Worm (Caenorhabditis elegans): Measurements from ENCODE around the gene Y57G11C.20.

Y57G11C.20 gene

DNA sequence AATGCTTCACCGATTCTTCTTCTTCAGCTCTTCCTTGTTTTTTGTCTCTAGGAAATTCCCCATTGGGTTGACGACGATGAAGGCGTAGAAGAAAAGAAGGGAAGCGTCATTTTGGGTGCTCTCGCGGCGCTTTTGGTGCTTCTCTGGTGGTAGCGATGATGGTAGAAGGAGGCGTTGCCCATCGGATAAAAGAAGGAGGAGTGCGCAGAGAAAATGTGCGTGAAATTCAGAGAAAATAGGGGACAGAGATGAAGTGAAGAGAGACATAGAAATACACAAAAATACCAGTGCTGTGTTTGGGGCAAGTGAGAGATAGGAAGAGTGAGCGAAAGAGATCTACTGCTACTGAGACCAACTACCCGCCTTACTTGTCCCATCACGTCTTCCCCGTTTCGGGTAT lies 36.3 kb upstream of the Y57G11C.20 start, which contains the start of gene oig-5:
TSS of gene oig-5 (plus strand) at position 301 of the 400 bp plus-strand sequence.
- TF ChIP-seq Y116A8C.19 (tag; optimal IDR thresholded peaks at IDR 0.05; ENCODE audit: borderline replicate concordance) (no peak), ceh-8 (GFP tag; optimal IDR thresholded peaks at IDR 0.05) (peak; percentile 5), ceh-90 (tag; optimal IDR thresholded peaks at IDR 0.05) (no peak), snu-23 (GFP tag; optimal IDR thresholded peaks at IDR 0.05) (no peak), mab-9 (GFP tag; IDR thresholded peaks at IDR 0.05) (0 out of 2 replicates have a peak, but pooled peaks have one; percentile 7)

DNA sequence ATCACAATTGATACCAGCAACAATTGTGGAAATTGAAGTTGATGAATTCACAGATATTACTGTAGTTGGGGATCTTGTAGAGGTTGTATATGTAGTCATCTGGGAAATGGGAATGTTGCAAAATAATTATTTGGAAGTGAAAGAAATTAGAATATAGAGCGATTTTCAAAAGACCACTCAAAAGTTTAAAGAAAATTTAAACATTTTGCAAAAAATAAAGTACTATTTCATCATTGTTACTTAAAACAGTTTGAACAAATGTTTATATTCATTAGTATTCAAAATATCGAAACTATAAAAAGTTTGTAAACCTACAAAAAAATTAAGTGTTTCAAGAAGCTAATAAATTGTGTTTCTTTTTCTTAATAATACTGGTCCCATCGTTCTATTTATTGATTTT lies 26.9 kb upstream of the Y57G11C.20 start, which contains the start of gene Y57G11C.46:
TSS of gene Y57G11C.46 (minus strand) at position 101 of the 400 bp plus-strand sequence.
- TF ChIP-seq ceh-8 (GFP tag; optimal IDR thresholded peaks at IDR 0.05) (no peak), egl-13 (tag; optimal IDR thresholded peaks at IDR 0.05) (no peak), sptf-1 (tag; optimal IDR thresholded peaks at IDR 0.05) (no peak), ztf-11 (tag; optimal IDR thresholded peaks at IDR 0.05) (no peak), sup-37 (GFP tag; optimal IDR thresholded peaks at IDR 0.05) (no peak), blmp-1 (tag; optimal IDR thresholded peaks at IDR 0.05) (no peak), mab-9 (GFP tag; IDR thresholded peaks at IDR 0.05) (no peak), ets-5 (GFP tag; IDR thresholded peaks at IDR 0.05) (no peak), C04F5.9 (tag; optimal IDR thresholded peaks at IDR 0.05) (no peak), nhr-237 (tag; optimal IDR thresholded peaks at IDR 0.05) (no peak), F16B12.6 (tag; optimal IDR thresholded peaks at IDR 0.05) (no peak), lsy-2 (tag; optimal IDR thresholded peaks at IDR 0.05) (no peak), egl-27 (tag; optimal IDR thresholded peaks at IDR 0.05) (no peak), pax-3 (tag; optimal IDR thresholded peaks at IDR 0.05) (no peak), irx-1 (tag; optimal IDR thresholded peaks at IDR 0.05) (no peak), ceh-88 (GFP tag; IDR thresholded peaks at IDR 0.05) (no peak), zag-1 (tag; optimal IDR thresholded peaks at IDR 0.05) (no peak)

DNA sequence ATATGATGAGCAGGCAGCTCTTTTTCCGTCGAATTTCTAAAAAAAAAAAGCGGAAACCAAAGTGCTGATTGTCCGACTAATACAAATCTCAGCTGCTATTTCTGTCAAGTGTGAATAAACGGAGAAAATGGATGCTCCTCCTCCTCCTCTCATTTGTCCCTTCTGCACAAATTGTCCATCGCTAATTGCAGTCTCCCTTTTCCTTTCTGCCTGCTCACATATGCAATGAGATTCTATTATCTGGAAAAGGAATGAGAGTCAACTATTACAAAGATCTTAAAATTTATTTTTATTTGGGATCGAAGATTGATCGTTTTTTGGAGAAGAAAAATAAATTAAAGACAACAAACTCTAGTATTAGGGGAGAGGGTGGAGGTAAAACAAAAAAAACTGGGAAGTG lies 20.9 kb upstream of the Y57G11C.20 start:
- TF ChIP-seq ama-1 (optimal IDR thresholded peaks at IDR 0.05) (peak; percentile 38), aly-2 (tag; optimal IDR thresholded peaks at IDR 0.05) (peak; percentile 95), swsn-7 (tag; optimal IDR thresholded peaks at IDR 0.05) (peak; percentile 10), ceh-8 (GFP tag; optimal IDR thresholded peaks at IDR 0.05) (no peak), elt-3 (tag; optimal IDR thresholded peaks at IDR 0.05) (peak in 1 of 6 experiments; percentile 2), ztf-4 (tag; optimal IDR thresholded peaks at IDR 0.05) (peak; percentile 37), efl-1 (optimal IDR thresholded peaks at IDR 0.05) (peak in 1 of 2 experiments; percentile 3), efl-1 (GFP tag; optimal IDR thresholded peaks at IDR 0.05 in 1 of 2) (no peak), nhr-90 (tag; optimal IDR thresholded peaks at IDR 0.05; ENCODE audit: poor library complexity) (peak; percentile 45), hpl-2 (GFP tag; optimal IDR thresholded peaks at IDR 0.05) (no peak), zip-4 (GFP tag; optimal IDR thresholded peaks at IDR 0.05) (no peak), aha-1 (tag; optimal IDR thresholded peaks at IDR 0.05) (no peak), ces-1 (GFP tag; optimal IDR thresholded peaks at IDR 0.05) (no peak), nhr-71 (tag; optimal IDR thresholded peaks at IDR 0.05) (peak; percentile 38), xbp-1 (tag; optimal IDR thresholded peaks at IDR 0.05) (no peak), rnt-1 (tag; optimal IDR thresholded peaks at IDR 0.05) (no peak), tbx-2 (tag; optimal IDR thresholded peaks at IDR 0.05) (no peak), lsy-2 (tag; optimal IDR thresholded peaks at IDR 0.05) (peak; percentile 18 to 25), alr-1 (tag; optimal IDR thresholded peaks at IDR 0.05; ENCODE audit: borderline replicate concordance) (no peak), nhr-85 (tag) (peak; percentile 13), lin-35 (GFP tag; optimal IDR thresholded peaks at IDR 0.05) (no peak)

DNA sequence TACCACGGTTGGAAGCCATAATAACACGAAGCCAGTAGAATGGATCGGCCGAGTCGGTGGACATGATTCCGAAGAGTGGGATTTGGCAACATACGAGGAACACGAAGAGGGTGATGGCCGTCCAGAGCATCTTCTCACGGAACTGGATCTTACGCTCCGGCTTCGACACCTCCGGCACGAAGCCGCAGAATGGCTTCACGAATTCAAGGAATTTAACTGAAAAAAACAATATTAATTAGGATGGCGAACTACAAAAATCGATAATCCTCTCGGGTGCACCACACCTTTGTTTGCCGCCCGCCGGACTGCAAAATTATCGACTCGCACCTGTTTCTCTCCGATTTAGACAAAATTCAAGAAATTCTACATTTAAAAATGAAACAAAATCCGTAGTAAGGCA lies 19.0 kb upstream of the Y57G11C.20 start:
- TF ChIP-seq unc-130 (tag; optimal IDR thresholded peaks at IDR 0.05) (no peak), aha-1 (tag; optimal IDR thresholded peaks at IDR 0.05) (no peak), rnt-1 (tag; optimal IDR thresholded peaks at IDR 0.05) (no peak), snpc-4 (tag; optimal IDR thresholded peaks at IDR 0.05) (no peak), nhr-19 (GFP tag; conservative IDR thresholded peaks at IDR 0.05) (no peak), pax-3 (tag; optimal IDR thresholded peaks at IDR 0.05) (no peak), nhr-47 (tag; optimal IDR thresholded peaks at IDR 0.05) (no peak), ztf-11 (tag; optimal IDR thresholded peaks at IDR 0.05) (no peak), ceh-88 (GFP tag; IDR thresholded peaks at IDR 0.05) (no peak), alr-1 (tag; optimal IDR thresholded peaks at IDR 0.05; ENCODE audit: borderline replicate concordance) (no peak), efl-3 (GFP tag; optimal IDR thresholded peaks at IDR 0.05) (no peak)

Data from whole organism, L1 larva.